Worm (Caenorhabditis elegans): ENCODE data around the gene zmp-6.

The zmp-6 gene

DNA sequence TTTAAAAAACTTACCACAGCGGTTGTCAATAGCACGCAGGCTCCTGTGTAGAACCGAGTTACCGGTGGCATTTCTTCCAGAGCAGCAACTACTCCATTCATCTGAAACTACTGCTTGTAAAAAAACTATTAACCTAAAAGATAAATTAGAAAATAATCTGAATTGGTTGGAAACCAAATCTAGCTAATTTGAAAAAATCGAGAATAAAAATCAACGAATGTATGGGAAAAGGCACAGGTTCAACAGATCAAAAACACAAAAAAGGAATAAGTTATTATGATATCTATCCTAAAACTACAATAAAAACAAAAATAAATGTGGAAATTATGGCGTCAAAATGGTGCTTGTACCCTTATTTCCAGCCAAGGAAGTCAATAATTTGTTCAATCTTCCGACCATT is 24.6 kb downstream of the zmp-6 start, which contains the start of gene der-2:
Gene der-2 (minus strand): TSS at position 101 of the 400 bp plus-strand sequence.
- no peak for TF ChIP-seq sdc-2 (tag; optimal IDR thresholded peaks at IDR 0.05)
- TF ChIP-seq pqm-1 (tag; optimal IDR thresholded peaks at IDR 0.05), result no peak
- no peak for TF ChIP-seq hlh-6 (tag; optimal IDR thresholded peaks at IDR 0.05)
- TF ChIP-seq pax-1 (tag; optimal IDR thresholded peaks at IDR 0.05), result no peak
- TF ChIP-seq dmd-4 (tag; optimal IDR thresholded peaks at IDR 0.05; ENCODE audit: borderline replicate concordance), result no peak
- no peak for TF ChIP-seq dve-1 (tag; optimal IDR thresholded peaks at IDR 0.05)
- TF ChIP-seq gmeb-2 (tag; optimal IDR thresholded peaks at IDR 0.05), result no peak
- no peak for TF ChIP-seq hlh-30 (tag; optimal IDR thresholded peaks at IDR 0.05; ENCODE audit: insufficient read depth)
- TF ChIP-seq unc-55 (GFP tag; optimal IDR thresholded peaks at IDR 0.05), result no peak
- TF ChIP-seq nhr-232 (tag; optimal IDR thresholded peaks at IDR 0.05), result no peak
- TF ChIP-seq ceh-31 (tag; optimal IDR thresholded peaks at IDR 0.05), result no peak
- no peak for TF ChIP-seq hlh-8 (tag; optimal IDR thresholded peaks at IDR 0.05)
- no peak for TF ChIP-seq odd-2 (tag; optimal IDR thresholded peaks at IDR 0.05)
- no peak for TF ChIP-seq ceh-22 (tag; optimal IDR thresholded peaks at IDR 0.05)
- no peak for TF ChIP-seq nhr-11 (tag; optimal IDR thresholded peaks at IDR 0.05)
- no peak for TF ChIP-seq fax-1 (tag; optimal IDR thresholded peaks at IDR 0.05)

DNA sequence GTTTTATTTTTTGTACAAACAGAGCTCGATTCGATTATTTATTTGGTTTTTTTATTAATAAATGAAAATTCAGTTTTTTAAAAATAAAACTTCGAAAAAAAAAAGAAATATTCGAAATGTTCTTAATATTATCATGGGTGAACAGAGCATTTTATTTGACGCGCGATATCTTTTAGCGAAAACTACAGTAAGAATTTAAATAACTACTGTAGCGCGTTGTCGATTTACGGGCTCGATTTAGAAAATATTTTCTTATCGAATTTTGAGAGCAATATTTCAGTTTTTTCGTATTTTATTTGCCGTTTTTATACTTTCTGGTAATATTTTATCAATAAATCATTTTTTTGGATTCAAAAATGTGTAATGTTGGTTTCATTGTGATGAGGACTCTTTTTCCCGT is 26.5 kb downstream of the zmp-6 start:
- TF ChIP-seq unc-42 (tag; optimal IDR thresholded peaks at IDR 0.05) (no peak), pha-4 (tag; optimal IDR thresholded peaks at IDR 0.05) (no peak), odd-2 (tag; optimal IDR thresholded peaks at IDR 0.05) (no peak), ceh-14 (tag; optimal IDR thresholded peaks at IDR 0.05) (no peak), che-1 (tag; optimal IDR thresholded peaks at IDR 0.05) (no peak), syd-9 (tag; optimal IDR thresholded peaks at IDR 0.05) (no peak), ceh-24 (tag; optimal IDR thresholded peaks at IDR 0.05) (no peak), pha-2 (tag; optimal IDR thresholded peaks at IDR 0.05) (no peak), fkh-6 (tag; optimal IDR thresholded peaks at IDR 0.05) (no peak), ceh-18 (tag; optimal IDR thresholded peaks at IDR 0.05) (no peak)

DNA sequence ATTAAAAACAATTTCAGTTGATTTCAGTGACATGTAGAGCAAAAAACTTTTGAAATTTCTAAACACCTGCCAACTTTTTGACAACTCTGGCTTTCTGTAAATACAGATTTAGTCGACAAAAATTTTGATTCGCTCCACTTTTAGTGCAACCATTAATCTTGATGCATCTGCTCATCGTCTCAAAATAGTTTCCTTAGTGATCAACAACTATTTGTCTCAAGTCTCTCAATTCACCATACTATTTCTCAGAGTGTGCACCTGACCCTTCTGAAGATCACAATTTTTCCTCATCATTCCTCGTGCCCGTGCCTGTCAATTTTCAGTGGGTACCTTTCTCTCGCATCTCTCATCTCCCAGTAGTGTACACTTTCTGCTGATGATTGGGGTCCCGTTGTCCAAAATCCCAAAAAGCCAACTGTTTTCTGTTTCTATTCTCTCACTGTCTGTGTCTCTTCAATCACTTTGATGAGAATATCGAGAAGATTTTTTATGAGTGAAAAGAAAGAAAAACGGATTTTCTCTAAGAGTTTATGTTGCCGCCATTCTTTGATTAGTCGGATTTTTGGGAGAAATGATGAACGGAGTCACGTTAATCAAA is 30.6 kb downstream of the zmp-6 start:
- TF ChIP-seq rnt-1 (tag; optimal IDR thresholded peaks at IDR 0.05) (peak; percentile 78), ceh-34 (tag; optimal IDR thresholded peaks at IDR 0.05) (peak; percentile 6), hlh-30 (tag; optimal IDR thresholded peaks at IDR 0.05; ENCODE audit: insufficient read depth) (no peak), unc-55 (GFP tag; optimal IDR thresholded peaks at IDR 0.05) (peak; percentile 88), ceh-18 (tag; optimal IDR thresholded peaks at IDR 0.05) (peak; percentile 92), nfya-1 (tag; optimal IDR thresholded peaks at IDR 0.05) (peak; percentile 46)

DNA sequence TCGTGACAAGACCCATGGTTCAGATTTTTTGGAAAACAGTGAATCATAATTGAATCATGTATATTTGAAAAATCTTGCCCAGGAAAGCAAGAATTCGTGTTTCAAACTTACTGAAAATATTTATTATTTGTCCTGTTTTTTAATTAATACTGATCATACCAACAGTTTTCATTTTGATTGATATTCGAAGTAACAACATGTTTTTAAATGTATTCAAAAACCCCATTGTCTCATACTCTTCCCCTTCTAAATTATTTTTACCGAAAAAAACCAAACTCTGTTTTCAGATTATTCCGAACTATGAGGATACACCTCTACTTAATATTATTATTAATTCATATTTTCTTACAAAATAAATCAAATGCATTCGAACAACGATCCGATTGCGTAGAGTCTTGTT is 31.4 kb downstream of the zmp-6 start, which contains the start of gene R151.1:
Gene R151.1 (plus strand): TSS at position 301 of the 400 bp plus-strand sequence.
- TF ChIP-seq hlh-8 (tag; optimal IDR thresholded peaks at IDR 0.05), result no peak
- no peak for TF ChIP-seq unc-42 (tag; optimal IDR thresholded peaks at IDR 0.05)
- no peak for TF ChIP-seq K02D7.2 (tag; optimal IDR thresholded peaks at IDR 0.05)
- TF ChIP-seq sdc-2 (tag; optimal IDR thresholded peaks at IDR 0.05), result no peak
- TF ChIP-seq pqm-1 (tag; optimal IDR thresholded peaks at IDR 0.05), result no peak
- TF ChIP-seq unc-3 (GFP tag; conservative IDR thresholded peaks at IDR 0.05), result no peak
- TF ChIP-seq unc-3 (tag; optimal IDR thresholded peaks at IDR 0.05), result no peak
- TF ChIP-seq Y22D7AL.16 (tag; optimal IDR thresholded peaks at IDR 0.05), result no peak
- no peak for TF ChIP-seq lim-6 (tag; optimal IDR thresholded peaks at IDR 0.05)
- no peak for TF ChIP-seq unc-86 (tag; optimal IDR thresholded peaks at IDR 0.05)
- TF ChIP-seq nhr-232 (tag; optimal IDR thresholded peaks at IDR 0.05), result no peak
- no peak for TF ChIP-seq pat-9 (tag; optimal IDR thresholded peaks at IDR 0.05)
- TF ChIP-seq rnt-1 (tag; optimal IDR thresholded peaks at IDR 0.05), result no peak
- no peak for TF ChIP-seq sox-2 (GFP tag; IDR thresholded peaks at IDR 0.05)
- no peak for TF ChIP-seq C08G9.2 (tag; optimal IDR thresholded peaks at IDR 0.05)
- no peak for TF ChIP-seq mec-3 (tag; optimal IDR thresholded peaks at IDR 0.05; ENCODE audit: borderline replicate concordance)
